Worm (Caenorhabditis elegans) whole organism, L4 larva: ENCODE results near the gene zig-13.

Source experiments
- F44E2.7 ChIP-seq: fragments of 200-800 bp; sonication (Bioruptor generic); IDR thresholded peaks from 2 replicates; pipeline ENCODE4 v2.1.2; 2022; ENCODE audit warnings: missing genetic modification characterization, missing compliant biosample characterization
- R02D3.7 ChIP-seq: fragments of 150-350 bp; sonication (generic microtip); optimal IDR thresholded peaks from 3 replicates; lab custom pipeline; 2014; ENCODE audit warnings: missing biosample characterization, missing genetic modification characterization
- Y105C5A.15 ChIP-seq: fragments of 200-800 bp; sonication (Bioruptor generic); IDR thresholded peaks from 2 replicates; pipeline ENCODE4 v1.3.6; 2022; ENCODE audit warnings: missing genetic modification characterization, missing compliant biosample characterization
- Y48G9A.11 ChIP-seq: fragments of 200-800 bp; sonication (Bioruptor generic); IDR thresholded peaks from 2 replicates; pipeline ENCODE4 v1.3.6; 2022; ENCODE audit warnings: missing genetic modification reagents, missing genetic modification characterization, missing compliant biosample characterization
- Y5F2A.4 ChIP-seq: fragments of 200-800 bp; sonication (Bioruptor generic); optimal IDR thresholded peaks from 2 replicates; lab custom pipeline; 2018; ENCODE audit warnings: mild to moderate bottlenecking, missing genetic modification characterization, missing compliant biosample characterization
- arid-1 ChIP-seq: fragments of 200-800 bp; sonication (Bioruptor generic); conservative IDR thresholded peaks from 2 replicates; pipeline ENCODE4 v1.3.6; 2022; ENCODE audit warnings: missing genetic modification reagents, missing genetic modification characterization, missing compliant biosample characterization
- attf-4 ChIP-seq: sonication (generic microtip); optimal IDR thresholded peaks from 3 replicates; lab custom pipeline; 2017; ENCODE audit warnings: missing biosample characterization, missing genetic modification characterization
- ceh-32 ChIP-seq: sonication (generic microtip); optimal IDR thresholded peaks from 2 replicates; lab custom pipeline; 2016; ENCODE audit warnings: mild to moderate bottlenecking, missing genetic modification characterization, missing compliant biosample characterization; ENCODE audit not compliant: poor library complexity
- ces-1 ChIP-seq: fragments of 150-350 bp; sonication (generic microtip); optimal IDR thresholded peaks from 4 replicates; lab custom pipeline; 2014; ENCODE audit warnings: missing biosample characterization, missing genetic modification reagents, missing genetic modification characterization
- ctbp-1 ChIP-seq: fragments of 200-800 bp; sonication (Bioruptor generic); IDR thresholded peaks from 2 replicates; pipeline ENCODE4 v1.3.6; 2022; ENCODE audit warnings: missing genetic modification reagents, missing genetic modification characterization, missing compliant biosample characterization
- daf-16 ChIP-seq, 3 experiments: sonication (generic microtip); optimal IDR thresholded peaks; 2 replicates each; lab custom pipeline; 2016 to 2017; ENCODE audit warnings: missing genetic modification characterization in 3 of 3, missing genetic modification reagents in 3 of 3, mild to moderate bottlenecking in 2 of 3, missing compliant biosample characterization in 2 of 3, missing biosample characterization in 1 of 3, moderate library complexity in 1 of 3
- dmd-9 ChIP-seq: fragments of 200-800 bp; sonication (Bioruptor generic); IDR thresholded peaks from 2 replicates; pipeline ENCODE4 v1.3.6; 2022; ENCODE audit warnings: missing genetic modification reagents, missing genetic modification characterization, missing compliant biosample characterization
- dve-1 ChIP-seq: sonication (generic microtip); optimal IDR thresholded peaks from 2 replicates; lab custom pipeline; 2017; ENCODE audit warnings: antibody characterized with exemption, mild to moderate bottlenecking, missing genetic modification characterization, missing compliant biosample characterization; ENCODE audit not compliant: insufficient read depth
- egl-43 ChIP-seq: fragments of 200-800 bp; sonication (Bioruptor generic); IDR thresholded peaks from 2 replicates; pipeline ENCODE4 v1.3.6; 2022; ENCODE audit warnings: missing genetic modification reagents, missing genetic modification characterization, missing compliant biosample characterization
- hif-1 ChIP-seq, 2 experiments: sonication (generic microtip); optimal IDR thresholded peaks; 2 replicates each; lab custom pipeline; 2016 to 2017; ENCODE audit warnings: missing compliant biosample characterization in 2 of 2, missing genetic modification characterization in 2 of 2, missing genetic modification reagents in 2 of 2, missing genotype in 2 of 2, mild to moderate bottlenecking in 1 of 2
- hlh-11 ChIP-seq: fragments of 200-800 bp; sonication (Bioruptor generic); optimal IDR thresholded peaks from 2 replicates; lab custom pipeline; 2018; ENCODE audit warnings: mild to moderate bottlenecking, missing genetic modification characterization, missing compliant biosample characterization
- hmg-1.1 ChIP-seq: fragments of 200-800 bp; sonication (Bioruptor generic); IDR thresholded peaks from 2 replicates; pipeline ENCODE4 v1.3.6; 2022; ENCODE audit warnings: missing genetic modification reagents, missing genetic modification characterization, missing compliant biosample characterization
- lin-13 ChIP-seq: fragments of 150-350 bp; optimal IDR thresholded peaks from 2 replicates; lab custom pipeline; 2014; ENCODE audit warnings: missing biosample characterization, missing genetic modification reagents, missing genetic modification characterization
- lin-29 ChIP-seq: fragments of 200-800 bp; sonication (Bioruptor generic); IDR thresholded peaks from 2 replicates; pipeline ENCODE4 v1.3.6; 2022; ENCODE audit warnings: missing genetic modification reagents, missing genetic modification characterization, missing compliant biosample characterization
- lin-38 ChIP-seq: fragments of 200-800 bp; sonication (Bioruptor generic); IDR thresholded peaks from 2 replicates; pipeline ENCODE4 v1.3.6; 2022; ENCODE audit warnings: missing genetic modification reagents, missing genetic modification characterization, missing compliant biosample characterization
- lin-39 ChIP-seq: fragments of 150-350 bp; optimal IDR thresholded peaks from 2 replicates; lab custom pipeline; 2014; ENCODE audit warnings: missing biosample characterization, missing genetic modification reagents, missing genetic modification characterization
- lsy-2 ChIP-seq, 2 experiments: fragments of 150-350 bp in 1 of 2; sonication (generic microtip) in 1 of 2; optimal IDR thresholded peaks; 2 replicates each; lab custom pipeline; 2014 to 2017; ENCODE audit warnings: missing biosample characterization in 2 of 2, missing genetic modification characterization in 2 of 2
- mdl-1 ChIP-seq, 2 experiments: fragments of 150-350 bp in 1 of 2; sonication (generic microtip) in 1 of 2; optimal IDR thresholded peaks; 2 replicates each; lab custom pipeline; 2014 to 2017; ENCODE audit warnings: missing biosample characterization in 2 of 2, missing genetic modification characterization in 2 of 2
- mxl-2 ChIP-seq: fragments of 200-800 bp; sonication (Bioruptor generic); conservative IDR thresholded peaks from 2 replicates; pipeline ENCODE4 v1.3.6; 2022; ENCODE audit warnings: missing genetic modification reagents, missing genetic modification characterization, missing compliant biosample characterization
- mxl-3 ChIP-seq: fragments of 200-800 bp; sonication (Bioruptor generic); optimal IDR thresholded peaks from 2 replicates; lab custom pipeline; 2018; ENCODE audit warnings: mild to moderate bottlenecking, missing genetic modification characterization, missing compliant biosample characterization
- nhr-11 ChIP-seq: fragments of 150-350 bp; optimal IDR thresholded peaks from 2 replicates; lab custom pipeline; 2014; ENCODE audit warnings: missing biosample characterization, missing genetic modification characterization
- nhr-111 ChIP-seq: fragments of 200-800 bp; sonication (Bioruptor generic); optimal IDR thresholded peaks from 2 replicates; lab custom pipeline; 2018; ENCODE audit warnings: mild to moderate bottlenecking, missing genetic modification characterization, missing compliant biosample characterization
- nhr-237 ChIP-seq: sonication (generic microtip); optimal IDR thresholded peaks from 2 replicates; lab custom pipeline; 2017; ENCODE audit warnings: missing biosample characterization, missing genetic modification characterization
- nhr-77 ChIP-seq: fragments of 150-350 bp; optimal IDR thresholded peaks from 2 replicates; lab custom pipeline; 2014; ENCODE audit warnings: missing biosample characterization, missing genetic modification characterization
- php-3 ChIP-seq: fragments of 200-800 bp; sonication (Bioruptor generic); IDR thresholded peaks from 2 replicates; pipeline ENCODE4 v1.3.6; 2022; ENCODE audit warnings: missing genetic modification reagents, missing genetic modification characterization, missing compliant biosample characterization
- pqm-1 ChIP-seq: sonication (generic microtip); optimal IDR thresholded peaks from 2 replicates; lab custom pipeline; 2017; ENCODE audit warnings: missing biosample characterization, missing genetic modification characterization
- saeg-2 ChIP-seq: fragments of 200-800 bp; sonication (Bioruptor generic); IDR thresholded peaks from 2 replicates; pipeline ENCODE4 v1.3.6; 2022; ENCODE audit warnings: missing genetic modification reagents, missing genetic modification characterization, missing compliant biosample characterization
- sdz-12 ChIP-seq: fragments of 200-800 bp; sonication (Bioruptor generic); optimal IDR thresholded peaks from 2 replicates; lab custom pipeline; 2018; ENCODE audit warnings: mild to moderate bottlenecking, missing genetic modification characterization, missing compliant biosample characterization
- snpc-1.2 ChIP-seq: fragments of 200-800 bp; sonication (Bioruptor generic); IDR thresholded peaks from 2 replicates; pipeline ENCODE4 v1.3.6; 2022; ENCODE audit warnings: missing genetic modification reagents, missing genetic modification characterization, missing compliant biosample characterization
- snpc-4 ChIP-seq: fragments of 150-350 bp; optimal IDR thresholded peaks from 2 replicates; lab custom pipeline; 2014; ENCODE audit warnings: missing biosample characterization, missing genetic modification characterization
- spr-1 ChIP-seq: sonication (generic microtip); optimal IDR thresholded peaks from 2 replicates; lab custom pipeline; 2016; ENCODE audit warnings: mild to moderate bottlenecking, missing genetic modification characterization, missing compliant biosample characterization
- vab-7 ChIP-seq: fragments of 200-800 bp; sonication (Bioruptor generic); IDR thresholded peaks from 2 replicates; pipeline ENCODE4 v1.3.6; 2022; ENCODE audit warnings: missing genetic modification reagents, missing genetic modification characterization, missing compliant biosample characterization
- zfp-3 ChIP-seq: fragments of 200-800 bp; sonication (Bioruptor generic); conservative IDR thresholded peaks from 2 replicates; pipeline ENCODE4 v1.3.6; 2022; ENCODE audit warnings: missing genetic modification reagents, missing genetic modification characterization, missing compliant biosample characterization
- zip-2 ChIP-seq: fragments of 150-350 bp; optimal IDR thresholded peaks from 2 replicates; lab custom pipeline; 2014; ENCODE audit warnings: missing biosample characterization, missing genetic modification characterization

zig-13 gene

ce11 chrIII:131627-132026 is 24.9 kb downstream of the zig-13 start (continued):
- TF ChIP-seq lin-29 (GFP tag; lab: Robert Waterston, UW) (no peak), mdl-1 (tag; optimal IDR thresholded peaks at IDR 0.05; lab: Kevin White, UChicago) (no peak), mxl-2 (no peak), ceh-32 (tag; lab: Kevin White, UChicago) (no peak), lin-39 (tag; lab: Kevin White, UChicago) (no peak), attf-4 (tag; lab: Kevin White, UChicago) (no peak), mxl-3 (GFP tag; lab: Kevin White, UChicago) (no peak), ctbp-1 (GFP tag; lab: Robert Waterston, UW) (no peak), saeg-2 (GFP tag; lab: Robert Waterston, UW) (no peak), hif-1 (tag; optimal IDR thresholded peaks at IDR 0.05; lab: Kevin White, UChicago) (no peak), F44E2.7 (GFP tag; lab: Robert Waterston, UW) (no peak), snpc-1.2 (GFP tag; lab: Robert Waterston, UW) (no peak), ces-1 (GFP tag; lab: Kevin White, UChicago) (peak; percentile 6), dmd-9 (GFP tag; lab: Robert Waterston, UW) (no peak), lsy-2 (tag; optimal IDR thresholded peaks at IDR 0.05; lab: Kevin White, UChicago) (no peak), lin-13 (GFP tag; lab: Kevin White, UChicago) (peak; percentile 31), lin-38 (GFP tag; lab: Robert Waterston, UW) (peak; percentile 90), snpc-4 (tag; lab: Kevin White, UChicago) (no peak), php-3 (GFP tag; lab: Robert Waterston, UW) (no peak), nhr-77 (tag; lab: Kevin White, UChicago) (peak; percentile 8), pqm-1 (no peak), Y105C5A.15 (GFP tag; lab: Robert Waterston, UW) (no peak), nhr-11 (tag; lab: Kevin White, UChicago) (no peak), Y5F2A.4 (GFP tag; lab: Kevin White, UChicago) (no peak), sdz-12 (GFP tag; lab: Kevin White, UChicago) (no peak), nhr-111 (no peak), nhr-237 (tag; lab: Kevin White, UChicago) (no peak), R02D3.7 (no peak), spr-1 (tag; lab: Kevin White, UChicago) (no peak), arid-1 (GFP tag; lab: Robert Waterston, UW) (no peak), Y48G9A.11 (GFP tag; lab: Robert Waterston, UW) (no peak), zip-2 (tag; lab: Kevin White, UChicago) (no peak), zfp-3 (no peak), vab-7 (no peak), egl-43 (GFP tag; lab: Robert Waterston, UW) (no peak)

ce11 chrIII:130650-131049 is 25.9 kb downstream of the zig-13 start, which contains the start of the genes nhr-280 and C29F9.2:
TSS of gene nhr-280 (minus strand) at chrIII:130750.
TSS of gene C29F9.2 (plus strand) at chrIII:130947.
- TF ChIP-seq hlh-11 (tag; lab: Kevin White, UChicago) (peak; percentile 13), daf-16 (GFP tag; optimal IDR thresholded peaks at IDR 0.05; lab: Kevin White, UChicago) (no peak), daf-16 (tag; optimal IDR thresholded peaks at IDR 0.05; lab: Kevin White, UChicago) (peak; percentile 78), dve-1 (tag; lab: Kevin White, UChicago) (peak; percentile 40), hmg-1.1 (no peak), pqm-1 (peak; percentile 10)
- TF ChIP-seq, all 104 proteins: peak for 4
